Fruit fly (Drosophila melanogaster) whole organism, prepupa: ENCODE measurements around the gene neb.

Experiments
- CG10631 ChIP-seq: fragments of 200-800 bp; sonication (Bioruptor generic); optimal IDR thresholded peaks from 2 replicates; lab custom pipeline; 2016; ENCODE audit warnings: missing biosample characterization, missing genetic modification characterization
- CG16779 ChIP-seq: fragments of 200-800 bp; sonication (Bioruptor generic); optimal IDR thresholded peaks from 3 replicates; lab custom pipeline; 2017; ENCODE audit warnings: missing biosample characterization, mild to moderate bottlenecking, missing genetic modification characterization
- CG6163 ChIP-seq: fragments of 200-800 bp; sonication (Bioruptor generic); IDR thresholded peaks from 3 replicates; pipeline ENCODE4 v1.3.6; 2022; ENCODE audit warnings: missing biosample characterization, missing genetic modification characterization
- Sox14 ChIP-seq: fragments of 200-800 bp; sonication (Bioruptor generic); optimal IDR thresholded peaks from 3 replicates; lab custom pipeline; 2016; ENCODE audit warnings: missing biosample characterization, missing genetic modification characterization
- cyc ChIP-seq: fragments of 200-800 bp; sonication (Bioruptor generic); optimal IDR thresholded peaks from 3 replicates; lab custom pipeline; 2016; ENCODE audit warnings: missing biosample characterization, missing genetic modification characterization
- dac ChIP-seq: fragments of 200-800 bp; sonication (Bioruptor generic); optimal IDR thresholded peaks from 2 replicates; lab custom pipeline; 2017; ENCODE audit warnings: missing biosample characterization, mild to moderate bottlenecking, missing genetic modification characterization

- TF ChIP-seq dac = no peak
- TF ChIP-seq CG10631 = no peak
- no peak for TF ChIP-seq CG6163 (GFP tag; lab: Robert Waterston, UW)
- no peak for TF ChIP-seq cyc (GFP tag; lab: Kevin White, UChicago)
- no peak for TF ChIP-seq Sox14 (GFP tag; lab: Kevin White, UChicago)
- TF ChIP-seq CG16779 (tag; lab: Kevin White, UChicago) = no peak
Observed at dm6 chr2L:20104526-20104925, 29.0 kb downstream of the neb start.
